Worm (Caenorhabditis elegans) whole organism, L1 larva: ENCODE results near the gene epg-3.

Source experiments
- aha-1 ChIP-seq: fragments of 150-350 bp; optimal IDR thresholded peaks from 2 replicates; lab custom pipeline; 2014; ENCODE audit warnings: missing biosample characterization, missing genetic modification characterization
- nhr-237 ChIP-seq: fragments of 150-350 bp; optimal IDR thresholded peaks from 2 replicates; lab custom pipeline; 2014; ENCODE audit warnings: missing biosample characterization, missing genetic modification characterization
- nhr-77 ChIP-seq: fragments of 150-350 bp; optimal IDR thresholded peaks from 2 replicates; lab custom pipeline; 2014; ENCODE audit warnings: missing biosample characterization, missing genetic modification characterization
- sox-4 ChIP-seq: sonication (generic microtip); optimal IDR thresholded peaks from 2 replicates; lab custom pipeline; 2016; ENCODE audit warnings: missing genetic modification characterization, missing compliant biosample characterization

DNA sequence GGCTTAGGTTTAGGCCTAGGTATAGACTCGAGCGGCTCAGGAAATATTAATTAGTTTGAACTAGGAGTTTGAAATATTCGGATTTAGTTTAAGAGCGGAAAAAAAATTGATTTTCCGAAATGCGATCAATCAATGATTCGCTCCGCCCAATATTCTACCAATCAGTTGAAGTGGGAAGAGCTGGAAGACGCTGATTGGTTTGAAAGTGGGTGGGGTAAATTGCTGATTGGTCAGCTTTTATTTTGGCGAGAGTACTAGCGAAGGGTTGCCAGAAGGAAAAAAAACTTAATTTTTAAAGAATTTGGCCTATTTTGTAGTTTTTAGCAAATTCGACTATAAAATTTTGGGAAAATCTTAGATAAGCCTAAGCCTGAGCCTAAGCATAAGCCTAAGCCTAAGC, 9.5 kb downstream of the epg-3 start:
- TF ChIP-seq sox-4 (tag; lab: Kevin White, UChicago) = no peak
- TF ChIP-seq aha-1 = no peak
- no peak for TF ChIP-seq nhr-77 (tag; lab: Kevin White, UChicago)
- TF ChIP-seq nhr-237 (tag; lab: Kevin White, UChicago) = no peak
